Worm (Caenorhabditis elegans): Measurements from ENCODE around the gene ubxn-2.

DNA sequence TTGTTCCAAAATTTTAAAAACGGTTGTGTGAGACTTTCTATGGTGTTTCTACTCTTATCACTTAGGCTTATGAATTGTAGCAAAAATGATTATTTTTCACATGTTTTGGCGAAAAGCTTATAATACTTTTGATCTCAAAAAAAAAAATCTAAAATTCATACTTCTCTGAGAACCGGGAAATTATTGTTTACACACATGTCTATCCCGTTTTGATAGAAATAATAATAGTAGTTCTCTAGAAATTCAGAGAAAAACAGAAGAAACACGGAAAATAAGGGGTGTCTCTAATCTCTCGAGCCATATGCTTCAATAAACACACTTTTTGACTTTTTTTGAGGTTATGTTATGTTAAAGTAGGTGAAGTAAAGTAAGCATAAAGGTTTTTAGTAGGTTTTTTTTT lies 25.0 kb upstream of the ubxn-2 start:
- TF ChIP-seq blmp-1 (tag; optimal IDR thresholded peaks at IDR 0.05) (no peak), elt-1 (tag; optimal IDR thresholded peaks at IDR 0.05; ENCODE audit: borderline replicate concordance, insufficient read depth) (no peak), ces-1 (GFP tag; optimal IDR thresholded peaks at IDR 0.05) (no peak), pha-4 (tag; optimal IDR thresholded peaks at IDR 0.05) (no peak), nhr-28 (tag; optimal IDR thresholded peaks at IDR 0.05) (no peak), ceh-39 (tag; optimal IDR thresholded peaks at IDR 0.05) (no peak), snpc-4 (tag; optimal IDR thresholded peaks at IDR 0.05) (no peak), elt-3 (tag; optimal IDR thresholded peaks at IDR 0.05) (no peak), ztf-11 (tag; optimal IDR thresholded peaks at IDR 0.05) (no peak), unc-62 (GFP tag; optimal IDR thresholded peaks at IDR 0.05) (no peak)

Measured in whole organism, mixed stage, embryonic.